Worm (Caenorhabditis elegans) whole organism, L1 larva: ENCODE results near the gene fbxa-208.

Experiments used
- ama-1 ChIP-seq: fragments of 150-350 bp; optimal IDR thresholded peaks from 2 replicates; lab custom pipeline; 2014
- lin-39 ChIP-seq: fragments of 150-350 bp; optimal IDR thresholded peaks from 2 replicates; lab custom pipeline; 2014; ENCODE audit warnings: missing biosample characterization, missing genetic modification reagents, missing genetic modification characterization
- nhr-12 ChIP-seq: sonication (generic microtip); optimal IDR thresholded peaks from 2 replicates; lab custom pipeline; 2017; ENCODE audit warnings: missing biosample characterization, missing genetic modification characterization
- pqm-1 ChIP-seq: sonication (generic microtip); optimal IDR thresholded peaks from 3 replicates; lab custom pipeline; 2017; ENCODE audit warnings: missing biosample characterization, missing genetic modification characterization
- unc-62 ChIP-seq: fragments of 150-350 bp; optimal IDR thresholded peaks from 2 replicates; lab custom pipeline; 2014; ENCODE audit warnings: missing biosample characterization, missing genetic modification reagents, missing genetic modification characterization
- vab-15 ChIP-seq: sonication (generic microtip); optimal IDR thresholded peaks from 2 replicates; lab custom pipeline; 2017; ENCODE audit warnings: missing genotype, mild to moderate bottlenecking, missing genetic modification characterization, missing compliant biosample characterization

DNA sequence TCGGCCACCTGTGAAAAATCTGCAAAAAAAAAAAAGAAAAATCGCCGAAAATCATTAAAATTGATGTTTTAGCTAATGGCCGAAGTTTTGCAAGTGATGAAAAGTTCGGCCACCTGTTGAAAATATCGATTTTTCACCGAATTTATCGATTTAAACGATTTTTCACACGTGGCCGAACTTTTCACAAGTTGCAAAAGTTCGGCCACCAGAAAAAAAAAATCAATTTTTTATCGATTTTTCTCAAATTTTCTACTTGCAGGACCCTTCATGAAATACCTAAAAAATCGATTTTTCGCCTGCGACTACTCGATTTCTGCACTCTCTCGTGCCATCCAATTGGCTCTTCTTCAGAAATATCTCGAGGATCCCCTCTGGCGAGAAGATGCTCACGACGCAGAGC lies 46.0 kb upstream of the fbxa-208 start:
- TF ChIP-seq pqm-1 (no peak), nhr-12 (tag; lab: Kevin White, UChicago) (no peak), unc-62 (GFP tag; lab: Kevin White, UChicago) (no peak), ama-1 (no peak), lin-39 (tag; lab: Kevin White, UChicago) (no peak), vab-15 (tag; lab: Kevin White, UChicago) (no peak)
